Worm (Caenorhabditis elegans): ENCODE results near the gene fbxb-74.
A peak's percentile ranks its signal among the peaks of the same experiment; 100 is the strongest.

Gene fbxb-74

DNA sequence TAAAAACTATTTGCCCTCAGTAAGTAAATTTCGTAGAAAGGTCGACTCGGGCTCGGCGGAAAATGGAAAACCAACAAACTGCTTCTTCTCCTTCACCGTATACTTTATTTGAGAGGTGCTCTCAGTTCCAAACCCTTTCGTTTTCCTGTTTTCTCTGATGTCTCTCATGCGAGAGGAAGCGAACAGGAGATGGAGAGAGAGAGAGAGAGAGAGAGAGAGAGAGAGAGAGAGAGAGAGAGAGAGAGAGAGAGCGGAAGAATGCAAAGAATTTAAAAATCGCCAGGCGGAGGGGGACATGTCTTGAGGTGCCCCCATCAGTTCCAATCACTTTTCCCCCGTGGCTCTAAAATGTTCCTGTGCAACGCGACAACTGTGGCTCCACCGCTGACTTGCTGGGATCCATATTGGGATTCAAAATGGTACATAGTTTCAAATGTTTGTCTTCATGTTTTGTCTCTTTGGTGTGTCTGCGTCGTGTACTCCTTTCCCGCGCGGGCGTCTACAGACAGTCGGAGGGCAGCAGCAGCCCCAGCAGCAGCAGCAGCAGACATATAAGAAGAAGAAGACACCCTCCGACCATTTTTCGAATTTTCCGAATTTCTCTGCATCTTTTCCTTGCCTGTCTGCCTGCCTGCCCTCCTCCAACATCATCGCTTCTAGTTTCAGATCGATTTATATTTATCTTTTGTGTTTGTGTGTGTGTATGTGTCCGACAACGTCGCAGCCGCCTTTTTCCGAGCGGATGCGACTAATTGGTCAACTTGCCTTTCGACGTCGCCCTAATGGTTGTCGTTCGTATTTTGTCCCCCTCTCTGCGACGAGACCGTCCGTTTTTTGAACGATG lies 15.5 kb upstream of the fbxb-74 start, which contains the start of gene R08C7.11 (continued):
- TF ChIP-seq unc-55 (GFP tag; optimal IDR thresholded peaks at IDR 0.05) (no peak), aly-2 (tag; optimal IDR thresholded peaks at IDR 0.05) (no peak), ztf-11 (tag; optimal IDR thresholded peaks at IDR 0.05) (no peak)

DNA sequence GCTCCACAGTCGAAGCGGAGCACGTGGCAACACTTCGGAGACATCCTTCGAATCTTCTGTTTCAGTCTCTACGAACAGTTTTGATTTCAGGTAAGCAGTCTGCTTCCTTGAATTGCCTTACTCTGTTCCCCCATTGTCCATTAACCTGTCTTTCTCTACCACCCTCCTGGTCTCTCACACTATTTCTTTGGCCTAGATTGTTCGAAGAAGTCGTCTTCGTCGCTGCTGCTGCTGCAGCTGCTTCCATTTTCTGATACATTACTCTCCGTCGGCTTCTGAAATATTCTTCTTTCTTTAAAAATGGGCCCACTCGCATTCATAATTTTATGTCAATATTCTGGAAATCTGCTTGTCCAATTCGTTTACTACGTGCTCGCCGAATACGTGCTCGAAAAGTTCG lies 12.5 kb upstream of the fbxb-74 start, which contains the start of gene R08C7.1:
R08C7.1 (plus strand) TSS at position 301 of the 400 bp plus-strand sequence.
- TF ChIP-seq F13H6.1 (tag; optimal IDR thresholded peaks at IDR 0.05) (no peak), ZK546.5 (tag; optimal IDR thresholded peaks at IDR 0.05) (no peak), C34F6.9 (tag; optimal IDR thresholded peaks at IDR 0.05) (no peak), crh-2 (tag; optimal IDR thresholded peaks at IDR 0.05) (no peak)

DNA sequence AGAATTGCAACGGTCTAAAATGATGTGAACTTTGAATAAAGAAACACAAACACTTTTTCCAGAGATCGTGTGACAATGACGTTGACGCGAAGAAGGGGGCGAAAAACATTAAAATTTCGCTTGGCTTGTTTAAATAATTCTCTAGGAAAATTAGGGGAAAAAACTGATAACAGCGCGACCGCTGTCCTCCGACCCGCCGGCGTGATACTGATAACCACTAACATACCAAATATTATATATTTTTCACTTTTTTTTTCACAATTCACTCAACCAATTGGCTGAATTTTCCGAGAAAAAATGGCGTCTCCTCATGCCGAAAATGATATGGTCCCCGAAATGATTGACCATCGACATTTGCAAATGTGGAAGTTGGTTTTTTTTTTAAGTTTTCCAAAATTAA lies 10.8 kb upstream of the fbxb-74 start:
- TF ChIP-seq lin-39 (tag; optimal IDR thresholded peaks at IDR 0.05) (no peak), mab-5 (tag; optimal IDR thresholded peaks at IDR 0.05) (no peak), sem-4 (tag; optimal IDR thresholded peaks at IDR 0.05) (no peak), unc-55 (GFP tag; optimal IDR thresholded peaks at IDR 0.05) (no peak), dmd-4 (tag; optimal IDR thresholded peaks at IDR 0.05) (no peak), egl-27 (tag; optimal IDR thresholded peaks at IDR 0.05) (no peak), nhr-237 (tag; optimal IDR thresholded peaks at IDR 0.05) (no peak), nhr-12 (tag; optimal IDR thresholded peaks at IDR 0.05) (no peak), nhr-10 (tag; optimal IDR thresholded peaks at IDR 0.05) (no peak), unc-39 (tag; optimal IDR thresholded peaks at IDR 0.05) (no peak), mbf-1 (tag; optimal IDR thresholded peaks at IDR 0.05) (no peak), C34F6.9 (tag; optimal IDR thresholded peaks at IDR 0.05) (no peak), nhr-23 (tag; optimal IDR thresholded peaks at IDR 0.05) (no peak), nhr-77 (tag; optimal IDR thresholded peaks at IDR 0.05) (no peak), gmeb-1 (tag; optimal IDR thresholded peaks at IDR 0.05) (peak; percentile 13), F13H6.1 (tag; optimal IDR thresholded peaks at IDR 0.05) (peak; percentile 31), elt-1 (tag; optimal IDR thresholded peaks at IDR 0.05) (no peak), ztf-11 (tag; optimal IDR thresholded peaks at IDR 0.05) (no peak), ceh-82 (tag; optimal IDR thresholded peaks at IDR 0.05) (no peak), nhr-129 (tag; optimal IDR thresholded peaks at IDR 0.05) (no peak), lin-13 (GFP tag; optimal IDR thresholded peaks at IDR 0.05) (no peak), ztf-1 (GFP tag; conservative IDR thresholded peaks at IDR 0.05) (no peak), R02D3.7 (tag; optimal IDR thresholded peaks at IDR 0.05) (no peak), nhr-6 (tag; optimal IDR thresholded peaks at IDR 0.05) (no peak), peb-1 (tag; optimal IDR thresholded peaks at IDR 0.05) (no peak), ceh-16 (tag; optimal IDR thresholded peaks at IDR 0.05) (no peak), lsy-2 (tag; optimal IDR thresholded peaks at IDR 0.05) (no peak), sma-9 (GFP tag; optimal IDR thresholded peaks at IDR 0.05) (peak; percentile 62), sma-9 (tag; optimal IDR thresholded peaks at IDR 0.05) (no peak), nhr-25 (tag; optimal IDR thresholded peaks at IDR 0.05) (no peak), fos-1 (tag; optimal IDR thresholded peaks at IDR 0.05) (peak; percentile 34), ZK546.5 (tag; optimal IDR thresholded peaks at IDR 0.05) (no peak), sma-3 (GFP tag; optimal IDR thresholded peaks at IDR 0.05) (peak; percentile 60), unc-62 (GFP tag; optimal IDR thresholded peaks at IDR 0.05) (no peak), lin-11 (tag; optimal IDR thresholded peaks at IDR 0.05) (no peak), alr-1 (tag; optimal IDR thresholded peaks at IDR 0.05) (no peak), aly-2 (tag; optimal IDR thresholded peaks at IDR 0.05) (no peak), ama-1 (optimal IDR thresholded peaks at IDR 0.05) (no peak), mdl-1 (tag; optimal IDR thresholded peaks at IDR 0.05) (no peak), blmp-1 (tag; optimal IDR thresholded peaks at IDR 0.05; ENCODE audit: insufficient read depth) (no peak), zag-1 (tag; optimal IDR thresholded peaks at IDR 0.05) (no peak), nhr-11 (tag; optimal IDR thresholded peaks at IDR 0.05) (no peak), elt-3 (tag; optimal IDR thresholded peaks at IDR 0.05) (no peak), ztf-4 (tag; optimal IDR thresholded peaks at IDR 0.05) (no peak), Y55F3AM.14 (GFP tag; optimal IDR thresholded peaks at IDR 0.05) (no peak), nhr-21 (tag; optimal IDR thresholded peaks at IDR 0.05) (no peak), crh-2 (tag; optimal IDR thresholded peaks at IDR 0.05) (peak; percentile 31), skn-1 (tag; optimal IDR thresholded peaks at IDR 0.05) (no peak), snpc-4 (tag; optimal IDR thresholded peaks at IDR 0.05) (no peak)

Data from whole organism, L2 larva.